Worm (Caenorhabditis elegans) whole organism, dauer: ENCODE measurements around the gene srsx-19.

Experiments
- unc-62 ChIP-seq: sonication (generic microtip); optimal IDR thresholded peaks from 2 replicates; lab custom pipeline; 2017; ENCODE audit warnings: missing biosample characterization, missing genetic modification reagents, missing genetic modification characterization

Gene srsx-19

ce11 chrV:13887358-13887757 is at the start of gene srsx-19:
srsx-19 (plus strand) TSS chrV:13887658.
- TF ChIP-seq unc-62 (GFP tag; lab: Kevin White, UChicago), result no peak

DNA sequence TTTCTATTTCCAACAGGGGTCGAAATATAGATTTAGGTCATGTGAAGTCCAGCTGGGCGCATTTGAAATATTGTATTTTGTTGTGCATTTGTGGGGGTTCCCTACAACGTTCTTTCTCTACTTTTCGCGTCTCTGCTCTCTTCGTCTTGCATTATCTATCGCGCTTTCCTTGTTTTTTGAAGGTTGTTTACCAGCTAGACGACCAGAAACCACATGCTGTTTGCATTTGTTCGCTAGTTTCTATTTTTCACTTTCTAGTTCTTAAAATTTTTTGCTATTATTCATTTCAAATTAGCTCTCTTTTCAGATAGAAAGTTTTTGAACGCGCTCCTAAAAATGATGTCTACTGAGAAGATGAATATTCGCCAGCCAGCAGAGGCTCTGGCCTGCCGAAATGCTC is 48.0 kb upstream of the srsx-19 start, which contains the start of gene F55B12.10:
TSS of gene F55B12.10 (plus strand) at position 301 of the 400 bp plus-strand sequence.
- no peak for TF ChIP-seq unc-62 (GFP tag; lab: Kevin White, UChicago)

DNA sequence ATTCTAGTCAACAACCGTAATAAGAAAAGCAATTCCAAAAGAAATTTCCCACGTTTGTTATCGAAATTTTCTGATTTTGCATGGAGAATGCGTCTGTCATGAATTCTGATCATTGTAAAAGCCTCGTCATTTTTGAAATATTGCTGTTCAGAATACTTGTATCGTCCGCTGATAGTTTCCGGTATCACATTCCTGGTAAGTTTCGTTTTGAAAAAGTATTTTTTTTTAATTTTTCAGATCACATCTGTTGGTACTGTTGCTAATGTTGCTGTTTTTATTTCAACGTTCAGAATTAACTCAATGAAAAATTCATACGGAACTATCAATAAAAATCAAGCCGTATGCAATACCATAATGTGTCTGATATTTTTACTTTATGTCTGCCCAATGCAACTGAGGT is 46.5 kb upstream of the srsx-19 start, which contains the start of gene srx-17:
TSS of gene srx-17 (plus strand) at position 301 of the 400 bp plus-strand sequence.
- no peak for TF ChIP-seq unc-62 (GFP tag; lab: Kevin White, UChicago)

- TF ChIP-seq unc-62 (GFP tag; lab: Kevin White, UChicago), result no peak
Measured at ce11 chrV:13843147-13843546, 44.3 kb upstream of the srsx-19 start, which contains the start of gene srx-130. srx-130 (plus strand) TSS chrV:13843447.

- no peak for TF ChIP-seq unc-62 (GFP tag; lab: Kevin White, UChicago)
Measured at ce11 chrV:13845136-13845535, 42.3 kb upstream of the srsx-19 start, which contains the start of gene srx-131. srx-131 (plus strand) TSS chrV:13845436.

ce11 chrV:13848379-13848778 is 39.1 kb upstream of the srsx-19 start, which contains the start of gene srx-133:
srx-133 (plus strand) TSS chrV:13848679.
- no peak for TF ChIP-seq unc-62 (GFP tag; lab: Kevin White, UChicago)

DNA sequence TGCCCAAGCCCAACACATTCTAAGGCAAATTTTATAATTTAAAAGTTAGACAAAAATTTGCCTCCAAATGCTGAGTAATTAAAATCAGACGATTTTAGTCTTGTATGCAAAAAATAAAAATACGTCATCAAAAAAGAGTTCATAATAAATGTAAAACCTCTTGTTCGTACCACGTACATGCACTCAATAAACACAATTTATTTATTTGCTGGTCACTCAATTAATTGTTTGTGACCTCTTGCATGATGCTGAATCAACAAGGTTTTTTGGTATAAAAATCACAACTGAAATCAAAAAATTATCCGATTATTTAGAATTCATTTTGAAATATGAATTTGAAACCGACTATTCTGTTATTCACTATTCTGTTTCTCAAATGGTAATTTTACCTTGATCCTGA is 37.3 kb upstream of the srsx-19 start, which contains the start of gene hpx-2:
TSS of gene hpx-2 (plus strand) at position 301 of the 400 bp plus-strand sequence.
- TF ChIP-seq unc-62 (GFP tag; lab: Kevin White, UChicago), result no peak

DNA sequence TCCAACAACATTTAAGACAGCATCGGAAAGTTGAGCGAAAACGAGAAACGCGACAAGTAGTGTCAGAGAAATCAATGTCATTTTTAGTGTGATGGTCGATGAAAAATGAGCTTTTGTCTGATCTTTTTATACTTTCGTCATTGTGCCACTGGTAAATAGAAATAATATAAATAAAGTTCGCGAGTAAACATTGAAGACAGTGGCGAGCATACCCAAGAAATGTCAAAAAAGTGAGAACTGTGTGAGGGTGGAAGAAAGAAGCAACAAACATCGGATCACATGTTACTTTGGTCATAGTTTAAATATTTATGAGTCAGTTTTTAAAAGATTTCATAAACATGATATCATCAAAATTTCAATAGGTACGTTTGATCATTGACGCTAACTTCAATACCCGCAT is 33.2 kb upstream of the srsx-19 start, which contains the start of gene ttr-21:
TSS of gene ttr-21 (minus strand) at position 100 of the 400 bp plus-strand sequence.
- no peak for TF ChIP-seq unc-62 (GFP tag; lab: Kevin White, UChicago)

DNA sequence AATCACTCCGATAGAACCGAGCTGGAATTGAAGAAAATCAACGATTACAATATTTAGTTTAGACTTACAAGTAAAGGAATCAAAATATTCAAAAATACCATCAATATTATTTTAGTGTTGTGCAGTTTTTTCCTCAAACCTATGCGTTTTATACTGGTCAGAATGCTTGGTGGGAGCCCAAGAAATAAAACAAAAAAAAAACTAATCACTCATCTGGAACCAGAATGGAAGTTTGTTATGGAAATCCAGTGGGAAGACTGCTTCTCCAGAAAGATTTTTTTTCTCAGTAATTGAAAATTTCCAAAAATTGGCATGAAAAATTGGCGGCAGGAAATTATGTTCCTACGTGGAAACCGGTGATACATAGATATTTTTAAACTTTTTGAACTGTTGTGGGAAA is 31.1 kb upstream of the srsx-19 start, which contains the start of gene srx-134:
TSS of gene srx-134 (minus strand) at position 101 of the 400 bp plus-strand sequence.
- no peak for TF ChIP-seq unc-62 (GFP tag; lab: Kevin White, UChicago)

- no peak for TF ChIP-seq unc-62 (GFP tag; lab: Kevin White, UChicago)
Measured at ce11 chrV:13857132-13857531, 30.3 kb upstream of the srsx-19 start, which contains the start of gene srx-136. srx-136 (plus strand) TSS chrV:13857432.

ce11 chrV:13858906-13859305 is 28.6 kb upstream of the srsx-19 start, which contains the start of gene srx-135:
srx-135 (plus strand) TSS chrV:13859206.
- TF ChIP-seq unc-62 (GFP tag; lab: Kevin White, UChicago), result no peak

- TF ChIP-seq unc-62 (GFP tag; lab: Kevin White, UChicago), result no peak
Measured at ce11 chrV:13862505-13862904, 25.0 kb upstream of the srsx-19 start, which contains the start of gene srx-137. srx-137 (plus strand) TSS chrV:13862805.

DNA sequence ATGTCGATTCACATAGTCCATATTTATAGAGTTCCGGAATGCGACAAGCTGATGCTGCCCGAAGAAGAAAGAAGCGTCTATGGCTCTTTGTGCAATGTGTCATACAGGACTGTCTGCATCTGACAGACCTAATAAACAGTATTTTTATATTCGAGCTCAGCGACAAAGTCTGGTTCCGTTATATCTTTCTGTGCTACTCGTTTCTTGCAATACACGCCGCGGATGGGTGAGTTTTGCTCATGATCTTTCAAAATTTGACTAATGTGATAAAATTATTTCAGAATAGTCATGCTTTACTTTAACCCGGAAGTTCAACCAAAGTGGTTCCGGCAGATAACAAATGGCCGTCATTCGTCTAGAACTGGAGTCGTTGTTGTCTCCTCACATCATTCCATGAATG is 23.8 kb upstream of the srsx-19 start:
- no peak for TF ChIP-seq unc-62 (GFP tag; lab: Kevin White, UChicago)

DNA sequence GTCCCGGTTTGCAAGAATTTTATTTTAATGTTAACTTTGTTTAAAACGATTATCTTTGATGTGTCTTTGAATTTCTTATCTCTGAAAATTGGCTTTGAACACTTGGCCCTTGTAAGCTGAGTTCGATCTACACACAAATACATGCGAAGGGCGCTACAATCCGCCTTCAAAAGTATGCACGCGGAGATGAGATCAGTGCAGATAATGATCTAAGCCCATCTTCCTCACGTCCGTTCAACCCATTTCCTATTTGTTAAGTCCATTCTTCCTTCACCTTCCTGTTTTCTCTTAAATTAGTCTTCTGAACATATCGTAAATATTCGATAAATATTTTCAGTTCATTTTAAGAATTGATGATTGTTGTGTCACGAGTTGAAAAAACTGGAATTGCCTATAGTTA is 21.1 kb upstream of the srsx-19 start, which contains the start of gene nhr-175:
TSS of gene nhr-175 (plus strand) at position 339 of the 400 bp plus-strand sequence.
- no peak for TF ChIP-seq unc-62 (GFP tag; lab: Kevin White, UChicago)

DNA sequence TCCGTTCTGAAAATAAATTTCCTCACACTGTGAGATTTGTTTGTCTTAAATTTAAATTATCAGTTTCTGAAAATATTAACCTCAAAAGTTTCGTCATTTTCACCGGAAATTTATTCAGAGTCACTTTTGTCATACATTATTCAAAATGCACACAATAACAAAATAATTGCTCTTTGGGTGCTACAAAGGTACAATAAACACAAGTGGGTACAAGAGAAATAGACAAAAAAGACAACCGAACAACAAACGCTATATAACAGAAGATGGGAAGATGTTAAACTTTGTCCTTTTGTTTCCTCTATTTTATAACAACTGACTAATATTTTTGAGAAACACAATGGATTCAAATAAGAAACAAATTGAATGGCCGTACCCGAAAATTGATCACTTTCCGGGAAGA is 17.9 kb upstream of the srsx-19 start:
- TF ChIP-seq unc-62 (GFP tag; lab: Kevin White, UChicago), result no peak

ce11 chrV:13872895-13873294 is 14.6 kb upstream of the srsx-19 start, which contains the start of gene cpt-5:
cpt-5 (plus strand) TSS chrV:13873195.
- no peak for TF ChIP-seq unc-62 (GFP tag; lab: Kevin White, UChicago)

- no peak for TF ChIP-seq unc-62 (GFP tag; lab: Kevin White, UChicago)
Measured at ce11 chrV:13873323-13873722, 14.1 kb upstream of the srsx-19 start.
